In the genomic region with DNA sequence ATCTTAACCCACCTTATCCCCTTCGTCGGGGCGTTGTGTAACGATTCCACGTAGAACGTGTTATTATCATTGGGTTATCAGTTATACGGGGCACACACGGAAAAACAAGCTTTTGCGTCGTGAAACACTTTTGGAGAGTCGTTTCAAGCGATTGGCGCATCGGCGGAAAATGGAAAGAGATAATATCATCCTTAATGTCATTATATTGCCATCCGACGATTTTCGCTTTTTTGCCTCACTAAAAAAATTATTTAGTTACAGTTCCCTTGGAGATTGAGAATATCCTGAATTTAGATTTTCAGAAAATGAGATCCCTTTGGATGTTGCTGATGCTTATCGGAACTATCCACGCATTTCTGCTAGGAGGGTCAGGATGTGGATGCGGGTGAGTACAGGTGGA, we compare ENCODE assay signal across 2 worm cellular contexts.
A peak's percentile ranks its signal among the peaks of the same experiment; 100 is the strongest.
TF ChIP-seq lines count a peak whose summit lies in the region.

A gene (plus strand): TSS at position 301 of the 400 bp plus-strand sequence.

TF ChIP-seq in whole organism, L1 larva, 84 proteins besides CTCF, POLR2A, EP300 and RAD21:
- TF ChIP-seq zip-4 (GFP tag; optimal IDR thresholded peaks at IDR 0.05; lab: Kevin White, UChicago) (no peak), aly-2 (tag; optimal IDR thresholded peaks at IDR 0.05; lab: Kevin White, UChicago) (no peak), blmp-1 (tag; optimal IDR thresholded peaks at IDR 0.05; lab: Kevin White, UChicago) (peak; percentile 41)

TF ChIP-seq in whole organism, L4 larva, 104 proteins besides CTCF, POLR2A, EP300 and RAD21:
- TF ChIP-seq daf-12 (tag; optimal IDR thresholded peaks at IDR 0.05; lab: Kevin White, UChicago) (no peak), mxl-3 (GFP tag; optimal IDR thresholded peaks at IDR 0.05; lab: Kevin White, UChicago) (peak; percentile 33), lin-39 (tag; optimal IDR thresholded peaks at IDR 0.05; lab: Kevin White, UChicago) (no peak), madf-9 (GFP tag; conservative IDR thresholded peaks at IDR 0.05; lab: Robert Waterston, UW) (no peak), R02D3.7 (tag; optimal IDR thresholded peaks at IDR 0.05; lab: Kevin White, UChicago) (no peak), ZK546.5 (tag; optimal IDR thresholded peaks at IDR 0.05; lab: Kevin White, UChicago) (no peak), nhr-48 (tag; optimal IDR thresholded peaks at IDR 0.05; lab: Kevin White, UChicago) (no peak), snpc-1.2 (GFP tag; IDR thresholded peaks at IDR 0.05; lab: Robert Waterston, UW) (no peak)
